Fruit fly (Drosophila melanogaster) whole organism, embryonic: ENCODE data around the gene CG10195.

Experiments used
- Antp ChIP-seq: fragments of 200-800 bp; sonication (Bioruptor generic); optimal IDR thresholded peaks from 3 replicates; lab custom pipeline; 2016; ENCODE audit warnings: missing biosample characterization, missing genetic modification characterization
- BEAF-32 ChIP-seq: fragments of 200-800 bp; sonication (Bioruptor generic); optimal IDR thresholded peaks from 3 replicates; lab custom pipeline; 2017; ENCODE audit warnings: missing biosample characterization, missing genetic modification characterization, mild to moderate bottlenecking, moderate library complexity, missing genetic modification reagents
- Blimp-1 ChIP-seq: fragments of 200-800 bp; sonication (Bioruptor generic); optimal IDR thresholded peaks from 3 replicates; lab custom pipeline; 2018; ENCODE audit warnings: missing biosample characterization, missing genetic modification characterization, mild to moderate bottlenecking, moderate library complexity, missing genetic modification reagents
- CG10147 ChIP-seq: fragments of 200-800 bp; sonication (Bioruptor generic); optimal IDR thresholded peaks from 2 replicates; lab custom pipeline; 2019; ENCODE audit warnings: missing biosample characterization, mild to moderate bottlenecking, missing genetic modification characterization, moderate library complexity
- CG1024 ChIP-seq: fragments of 200-800 bp; sonication (Bioruptor generic); IDR thresholded peaks from 2 replicates; pipeline ENCODE4 v1.3.6; 2022; ENCODE audit warnings: missing biosample characterization, missing genetic modification characterization
- CG13287 ChIP-seq: fragments of 200-800 bp; sonication (Bioruptor generic); IDR thresholded peaks from 2 replicates; pipeline ENCODE4 v1.3.6; 2022; ENCODE audit warnings: missing biosample characterization, missing genetic modification characterization; ENCODE audit not compliant: partially characterized antibody
- CG13775 ChIP-seq: fragments of 200-800 bp; sonication (Bioruptor generic); optimal IDR thresholded peaks from 3 replicates; lab custom pipeline; 2017; ENCODE audit warnings: missing biosample characterization, mild to moderate bottlenecking, missing genetic modification characterization
- CG14014 ChIP-seq: fragments of 200-800 bp; sonication (Bioruptor generic); IDR thresholded peaks from 2 replicates; pipeline ENCODE4 v1.3.6; 2022; ENCODE audit warnings: missing biosample characterization, missing genetic modification characterization
- CG14710 ChIP-seq: fragments of 200-800 bp; sonication (Bioruptor generic); optimal IDR thresholded peaks from 3 replicates; lab custom pipeline; 2019; ENCODE audit warnings: missing biosample characterization, mild to moderate bottlenecking, missing genetic modification characterization, moderate library complexity
- CG15514 ChIP-seq: fragments of 200-800 bp; sonication (Bioruptor generic); optimal IDR thresholded peaks from 3 replicates; lab custom pipeline; 2017; ENCODE audit warnings: missing biosample characterization, missing genetic modification characterization, mild to moderate bottlenecking, moderate library complexity, missing genetic modification reagents
- CG1602 ChIP-seq: fragments of 200-800 bp; sonication (Bioruptor generic); optimal IDR thresholded peaks from 3 replicates; lab custom pipeline; 2016; ENCODE audit warnings: missing biosample characterization, missing genetic modification characterization
- CG17802 ChIP-seq: fragments of 200-800 bp; sonication (Bioruptor generic); optimal IDR thresholded peaks from 2 replicates; lab custom pipeline; 2018; ENCODE audit warnings: missing biosample characterization, mild to moderate bottlenecking, missing genetic modification characterization, moderate library complexity
- CG17829 ChIP-seq: fragments of 200-800 bp; optimal IDR thresholded peaks from 2 replicates; lab custom pipeline; 2019; ENCODE audit warnings: missing biosample characterization, mild to moderate bottlenecking, missing genetic modification characterization, moderate library complexity
- CG18262 ChIP-seq: fragments of 200-800 bp; optimal IDR thresholded peaks from 3 replicates; lab custom pipeline; 2019; ENCODE audit warnings: missing biosample characterization, mild to moderate bottlenecking, missing genetic modification characterization, moderate library complexity
- CG2120 ChIP-seq: fragments of 200-800 bp; sonication (Bioruptor generic); optimal IDR thresholded peaks from 3 replicates; lab custom pipeline; 2016; ENCODE audit warnings: missing biosample characterization, missing genetic modification characterization
- CG32532 ChIP-seq: fragments of 200-800 bp; sonication (Bioruptor generic); IDR thresholded peaks from 2 replicates; pipeline ENCODE4 v1.3.6; 2022; ENCODE audit warnings: missing biosample characterization, missing genetic modification characterization
- CG3838 ChIP-seq: fragments of 200-800 bp; sonication (Bioruptor generic); optimal IDR thresholded peaks from 3 replicates; lab custom pipeline; 2016; ENCODE audit warnings: missing biosample characterization, missing genetic modification characterization
- CG6813 ChIP-seq: fragments of 200-800 bp; sonication (Bioruptor generic); optimal IDR thresholded peaks from 2 replicates; lab custom pipeline; 2017; ENCODE audit warnings: missing biosample characterization, missing genetic modification characterization, mild to moderate bottlenecking, moderate library complexity, missing genetic modification reagents
- CG7963 ChIP-seq: fragments of 200-800 bp; sonication (Bioruptor generic); IDR thresholded peaks from 3 replicates; pipeline ENCODE4 v1.3.6; 2022; ENCODE audit warnings: missing biosample characterization, missing genetic modification characterization; ENCODE audit not compliant: partially characterized antibody
- CG8388 ChIP-seq: fragments of 200-800 bp; sonication (Bioruptor generic); optimal IDR thresholded peaks from 2 replicates; lab custom pipeline; 2019; ENCODE audit warnings: missing biosample characterization, mild to moderate bottlenecking, missing genetic modification characterization, moderate library complexity
- CG8924 ChIP-seq: fragments of 200-800 bp; optimal IDR thresholded peaks from 3 replicates; lab custom pipeline; 2019; ENCODE audit warnings: missing biosample characterization, mild to moderate bottlenecking, missing genetic modification characterization, moderate library complexity
- CkIIα-i1 ChIP-seq: fragments of 200-800 bp; sonication (Bioruptor generic); IDR thresholded peaks from 2 replicates; pipeline ENCODE4 v1.3.6; 2022; ENCODE audit warnings: missing biosample characterization, missing genetic modification characterization
- Deaf1 ChIP-seq: fragments of 200-800 bp; optimal IDR thresholded peaks from 3 replicates; lab custom pipeline; 2019; ENCODE audit warnings: missing biosample characterization, mild to moderate bottlenecking, missing genetic modification characterization, moderate library complexity
- E2f2 ChIP-seq: fragments of 200-800 bp; sonication (Bioruptor generic); IDR thresholded peaks from 2 replicates; pipeline ENCODE4 v1.3.6; 2022; ENCODE audit warnings: missing biosample characterization, missing genetic modification characterization
- Fer1 ChIP-seq: fragments of 200-800 bp; sonication (Bioruptor generic); optimal IDR thresholded peaks from 2 replicates; lab custom pipeline; 2017; ENCODE audit warnings: missing biosample characterization, mild to moderate bottlenecking, missing genetic modification characterization
- Hey ChIP-seq: fragments of 200-800 bp; sonication (Bioruptor generic); optimal IDR thresholded peaks from 3 replicates; lab custom pipeline; 2018; ENCODE audit warnings: missing biosample characterization, mild to moderate bottlenecking, missing genetic modification characterization
- Nf-YC ChIP-seq: fragments of 200-800 bp; optimal IDR thresholded peaks from 3 replicates; lab custom pipeline; 2019; ENCODE audit warnings: missing biosample characterization, mild to moderate bottlenecking, missing genetic modification characterization, moderate library complexity
- PHDP ChIP-seq: fragments of 200-800 bp; sonication (Bioruptor generic); optimal IDR thresholded peaks from 3 replicates; lab custom pipeline; 2018; ENCODE audit warnings: missing biosample characterization, mild to moderate bottlenecking, missing genetic modification characterization, moderate library complexity
- Scr ChIP-seq: fragments of 200-800 bp; sonication (Bioruptor generic); IDR thresholded peaks from 2 replicates; pipeline ENCODE4 v1.3.6; 2022; ENCODE audit warnings: missing biosample characterization, missing genetic modification characterization; ENCODE audit not compliant: partially characterized antibody
- Side ChIP-seq: fragments of 200-800 bp; sonication (Bioruptor generic); optimal IDR thresholded peaks from 2 replicates; lab custom pipeline; 2016; ENCODE audit warnings: missing biosample characterization, missing genetic modification characterization
- Usf ChIP-seq: fragments of 200-800 bp; sonication (Bioruptor generic); optimal IDR thresholded peaks from 2 replicates; lab custom pipeline; 2017; ENCODE audit warnings: missing genotype, missing biosample characterization, missing genetic modification characterization
- bab2 ChIP-seq: fragments of 200-800 bp; sonication (Bioruptor generic); optimal IDR thresholded peaks from 2 replicates; lab custom pipeline; 2016; ENCODE audit warnings: missing biosample characterization, missing genetic modification characterization
- chinmo ChIP-seq: fragments of 200-800 bp; sonication (Bioruptor generic); IDR thresholded peaks from 4 replicates; pipeline ENCODE4 v1.3.6; 2022; ENCODE audit warnings: missing biosample characterization, missing genetic modification characterization; ENCODE audit not compliant: partially characterized antibody
- ci ChIP-seq: fragments of 200-800 bp; sonication (Bioruptor generic); IDR thresholded peaks from 3 replicates; pipeline ENCODE4 v1.3.6; 2022; ENCODE audit warnings: missing biosample characterization, missing genetic modification characterization
- en ChIP-seq: fragments of 200-800 bp; sonication (Bioruptor generic); optimal IDR thresholded peaks from 2 replicates; lab custom pipeline; 2016; ENCODE audit warnings: missing biosample characterization, missing genetic modification characterization
- eve ChIP-seq, 2 experiments: fragments of >200 bp; optimal IDR thresholded peaks; 2 replicates each; lab custom pipeline; 2017; ENCODE audit warnings: missing biosample characterization in 2 of 2, missing genetic modification characterization in 2 of 2
- gem ChIP-seq: fragments of 200-800 bp; sonication (Bioruptor generic); optimal IDR thresholded peaks from 2 replicates; lab custom pipeline; 2019; ENCODE audit warnings: missing biosample characterization, mild to moderate bottlenecking, missing genetic modification characterization, moderate library complexity
- grau ChIP-seq: fragments of 200-800 bp; optimal IDR thresholded peaks from 3 replicates; lab custom pipeline; 2019; ENCODE audit warnings: missing biosample characterization, mild to moderate bottlenecking, missing genetic modification characterization, moderate library complexity
- hbn ChIP-seq: fragments of 200-800 bp; sonication (Bioruptor generic); IDR thresholded peaks from 2 replicates; pipeline ENCODE4 v1.3.6; 2022; ENCODE audit warnings: missing biosample characterization, missing genetic modification characterization; ENCODE audit not compliant: partially characterized antibody
- inv ChIP-seq: fragments of 200-800 bp; sonication (Bioruptor generic); IDR thresholded peaks from 2 replicates; pipeline ENCODE4 v1.3.6; 2022; ENCODE audit warnings: missing biosample characterization, missing genetic modification characterization; ENCODE audit not compliant: partially characterized antibody
- lab ChIP-seq: fragments of 200-800 bp; sonication (Bioruptor generic); optimal IDR thresholded peaks from 3 replicates; lab custom pipeline; 2017; ENCODE audit warnings: missing biosample characterization, missing genetic modification characterization, mild to moderate bottlenecking, moderate library complexity, missing genetic modification reagents
- nmo ChIP-seq: fragments of 200-800 bp; sonication (Bioruptor generic); optimal IDR thresholded peaks from 2 replicates; lab custom pipeline; 2018; ENCODE audit warnings: missing biosample characterization, mild to moderate bottlenecking, missing genetic modification characterization, moderate library complexity
- sens ChIP-seq: fragments of 200-800 bp; sonication (Bioruptor generic); peaks from one replicate; lab custom pipeline; 2016; ENCODE audit warnings: missing biosample characterization, missing genetic modification characterization
- sob ChIP-seq: fragments of 200-800 bp; sonication (Bioruptor generic); IDR thresholded peaks from 2 replicates; pipeline ENCODE4 v1.3.6; 2022; ENCODE audit warnings: missing biosample characterization, missing genetic modification characterization
- sug ChIP-seq: fragments of 200-800 bp; optimal IDR thresholded peaks from 2 replicates; lab custom pipeline; 2019; ENCODE audit warnings: missing biosample characterization, mild to moderate bottlenecking, missing genetic modification characterization, moderate library complexity
- tio ChIP-seq: fragments of 200-800 bp; sonication (Bioruptor generic); optimal IDR thresholded peaks from 2 replicates; lab custom pipeline; 2017; ENCODE audit warnings: missing biosample characterization, missing genetic modification characterization, inconsistent platforms
- tup ChIP-seq: fragments of 200-800 bp; sonication (Bioruptor generic); optimal IDR thresholded peaks from 2 replicates; lab custom pipeline; 2016; ENCODE audit warnings: missing biosample characterization, mild to moderate bottlenecking, missing genetic modification characterization, moderate library complexity
- z ChIP-seq: fragments of 200-800 bp; sonication (Bioruptor generic); IDR thresholded peaks from 3 replicates; pipeline ENCODE4 v1.3.6; 2022; ENCODE audit warnings: missing biosample characterization, missing genetic modification characterization
- zen ChIP-seq: fragments of 200-800 bp; sonication (Bioruptor generic); optimal IDR thresholded peaks from 3 replicates; lab custom pipeline; 2018; ENCODE audit warnings: missing biosample characterization, mild to moderate bottlenecking, missing genetic modification characterization, moderate library complexity
- zen2 ChIP-seq: fragments of 200-800 bp; sonication (Bioruptor generic); IDR thresholded peaks from 3 replicates; pipeline ENCODE4 v1.3.6; 2022; ENCODE audit warnings: missing biosample characterization, missing genetic modification characterization; ENCODE audit not compliant: partially characterized antibody

Gene CG10195

dm6 chr2L:19526316-19526715, 41.8 kb upstream of the CG10195 start, which contains the start of the genes Dpm1 and CG10137 (continued):
- TF ChIP-seq chinmo (GFP tag; lab: Robert Waterston, UW) (0 out of 4 replicates have a peak, but pooled peaks have one; percentile 43), lab (GFP tag; lab: Kevin White, UChicago) (no peak), sens (GFP tag; lab: Kevin White, UChicago) (peak; percentile 48), grau (tag; lab: Kevin White, UChicago) (peak; percentile 3), en (GFP tag; lab: Kevin White, UChicago) (no peak), Blimp-1 (GFP tag; lab: Kevin White, UChicago) (no peak), eve (GFP tag; optimal IDR thresholded peaks at IDR 0.05; lab: Kevin White, UChicago) (no peak), Antp (GFP tag; lab: Kevin White, UChicago) (no peak), BEAF-32 (GFP tag; lab: Kevin White, UChicago) (peak; percentile 82), CG13287 (peak; percentile 82), nmo (GFP tag; lab: Kevin White, UChicago) (peak; percentile 61), CG8924 (peak; percentile 20), CG2120 (peak; percentile 8), CG6813 (GFP tag; lab: Kevin White, UChicago) (no peak), Scr (GFP tag; lab: Robert Waterston, UW) (peak; percentile 81), zen2 (GFP tag; lab: Robert Waterston, UW) (peak; percentile 53; the same call in 1 of the 3 replicates), inv (GFP tag; lab: Robert Waterston, UW) (peak; percentile 40; the same call in 1 of the 2 replicates), CG17829 (tag; lab: Kevin White, UChicago) (peak; percentile 12), CG1602 (GFP tag; lab: Kevin White, UChicago) (no peak), Nf-YC (peak; percentile 7), zen (tag; lab: Kevin White, UChicago) (peak; percentile 51), CkIIα-i1 (GFP tag; lab: Robert Waterston, UW) (no peak), CG14014 (no peak), tup (no peak), CG7963 (GFP tag; lab: Robert Waterston, UW) (no peak), Hey (tag; lab: Kevin White, UChicago) (no peak), hbn (GFP tag; lab: Robert Waterston, UW) (peak; percentile 61), bab2 (GFP tag; lab: Kevin White, UChicago) (no peak), ci (no peak), CG1024 (GFP tag; lab: Robert Waterston, UW) (no peak), CG14710 (tag; lab: Kevin White, UChicago) (peak; percentile 49), Usf (GFP tag; lab: Kevin White, UChicago) (no peak), CG15514 (GFP tag; lab: Kevin White, UChicago) (peak; percentile 46), CG32532 (GFP tag; lab: Robert Waterston, UW) (no peak), z (GFP tag; lab: Robert Waterston, UW) (no peak), CG3838 (GFP tag; lab: Kevin White, UChicago) (no peak), PHDP (tag; lab: Kevin White, UChicago) (peak; percentile 1), CG13775 (GFP tag; lab: Kevin White, UChicago) (no peak), CG10147 (GFP tag; lab: Kevin White, UChicago) (peak; percentile 12), sug (tag; lab: Kevin White, UChicago) (peak; percentile 5), CG18262 (tag; lab: Kevin White, UChicago) (peak; percentile 1), Fer1 (GFP tag; lab: Kevin White, UChicago) (no peak), Side (GFP tag; lab: Kevin White, UChicago) (no peak), E2f2 (GFP tag; lab: Robert Waterston, UW) (peak; percentile 62), CG17802 (tag; lab: Kevin White, UChicago) (no peak), gem (tag; lab: Kevin White, UChicago) (no peak), tio (GFP tag; lab: Kevin White, UChicago) (no peak), sob (GFP tag; lab: Robert Waterston, UW) (0 out of 2 replicates have a peak, but pooled peaks have one; percentile 29), Deaf1 (peak; percentile 10), CG8388 (no peak)
